Fruit fly (Drosophila melanogaster): ENCODE results near the gene Alg13.

Gene Alg13

DNA sequence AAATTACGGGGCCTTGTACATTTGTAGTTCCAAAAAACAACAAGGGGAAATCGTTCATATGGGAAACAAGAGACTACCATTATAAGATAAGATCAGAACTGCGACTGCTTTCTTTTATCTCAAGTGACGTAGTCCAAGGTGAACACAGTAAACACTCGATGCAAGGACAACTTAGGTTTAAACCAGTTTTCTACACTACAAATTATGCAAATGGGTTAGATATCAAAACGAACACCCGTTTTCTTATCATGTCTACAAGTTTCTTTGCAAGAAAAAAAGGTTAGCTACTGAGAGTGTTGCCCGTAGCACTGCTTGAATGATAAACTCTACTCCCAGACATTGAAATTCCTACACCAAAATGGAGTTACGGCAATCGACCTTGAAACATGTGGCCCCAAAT, 14.2 kb downstream of the Alg13 start (continued):
- TF ChIP-seq D (optimal IDR thresholded peaks at IDR 0.05) = no peak
- peak; percentile 52 for TF ChIP-seq D (GFP tag; optimal IDR thresholded peaks at IDR 0.05)
- no peak for TF ChIP-seq CG5180 (GFP tag; optimal IDR thresholded peaks at IDR 0.05)
- no peak for TF ChIP-seq fd64A (GFP tag; optimal IDR thresholded peaks at IDR 0.05)
- peak; percentile 24 for TF ChIP-seq Sox100B (GFP tag; optimal IDR thresholded peaks at IDR 0.05)
- TF ChIP-seq CG17612 (GFP tag; IDR thresholded peaks at IDR 0.05) = peak; percentile 39; the same call in 1 of the 2 replicates
- peak; percentile 13 for TF ChIP-seq CG9876 (GFP tag; optimal IDR thresholded peaks at IDR 0.05)
- TF ChIP-seq knrl (GFP tag; IDR thresholded peaks at IDR 0.05; ENCODE audit: partially characterized antibody) = no peak
- TF ChIP-seq dmrt99B (tag; optimal IDR thresholded peaks at IDR 0.05) = no peak
- no peak for TF ChIP-seq zen2 (GFP tag; IDR thresholded peaks at IDR 0.05; ENCODE audit: partially characterized antibody)
- no peak for TF ChIP-seq CG2116 (GFP tag; optimal IDR thresholded peaks at IDR 0.05)
- no peak for TF ChIP-seq sc (optimal IDR thresholded peaks at IDR 0.05)
- TF ChIP-seq sc (GFP tag; optimal IDR thresholded peaks at IDR 0.05) = peak; percentile 28
- TF ChIP-seq luna (GFP tag; optimal IDR thresholded peaks at IDR 0.05) = no peak
- TF ChIP-seq TFAM (GFP tag; optimal IDR thresholded peaks at IDR 0.05) = no peak
- no peak for TF ChIP-seq ERR (GFP tag; optimal IDR thresholded peaks at IDR 0.05)
- peak; percentile 68 for TF ChIP-seq CHES-1-like (GFP tag; optimal IDR thresholded peaks at IDR 0.05)
- TF ChIP-seq nerfin-2 (GFP tag; IDR thresholded peaks at IDR 0.05; ENCODE audit: partially characterized antibody) = no peak
- TF ChIP-seq lilli (GFP tag; optimal IDR thresholded peaks at IDR 0.05) = peak; percentile 71
- TF ChIP-seq ttk (GFP tag; IDR thresholded peaks at IDR 0.05) = peak; percentile 73
- TF ChIP-seq stc (GFP tag; IDR thresholded peaks at IDR 0.05) = peak; percentile 72
- TF ChIP-seq dm (GFP tag; optimal IDR thresholded peaks at IDR 0.05) = no peak
- peak; percentile 88 for TF ChIP-seq vvl (GFP tag; IDR thresholded peaks at IDR 0.05)
- no peak for TF ChIP-seq Asciz (GFP tag; optimal IDR thresholded peaks at IDR 0.05)
- no peak for TF ChIP-seq CG4617 (GFP tag; optimal IDR thresholded peaks at IDR 0.05; ENCODE audit: borderline replicate concordance)
- peak; percentile 54 for TF ChIP-seq CG16815 (GFP tag; optimal IDR thresholded peaks at IDR 0.05)
- peak; percentile 50 for TF ChIP-seq Chrac-16 (GFP tag; optimal IDR thresholded peaks at IDR 0.05)
- peak; percentile 77 for TF ChIP-seq CG7839 (tag; optimal IDR thresholded peaks at IDR 0.05)
- TF ChIP-seq CG6689 (GFP tag; IDR thresholded peaks at IDR 0.05) = peak; percentile 87
- peak; percentile 34 for TF ChIP-seq CG11398 (GFP tag; optimal IDR thresholded peaks at IDR 0.05)
- TF ChIP-seq gro (GFP tag; optimal IDR thresholded peaks at IDR 0.05) = peak; percentile 35
- TF ChIP-seq YL-1 (GFP tag; optimal IDR thresholded peaks at IDR 0.05) = no peak
- TF ChIP-seq ac (GFP tag; optimal IDR thresholded peaks at IDR 0.05) = no peak
- peak; percentile 70 for TF ChIP-seq CG15269 (tag; optimal IDR thresholded peaks at IDR 0.05)
- no peak for TF ChIP-seq ham (GFP tag; IDR thresholded peaks at IDR 0.05)
- no peak for TF ChIP-seq Adf1 (GFP tag; IDR thresholded peaks at IDR 0.05)
- TF ChIP-seq CG9932 (GFP tag; IDR thresholded peaks at IDR 0.05) = peak; percentile 74
- peak; percentile 67 for TF ChIP-seq fd96Cb (tag; optimal IDR thresholded peaks at IDR 0.05)
- TF ChIP-seq fd102C (GFP tag; optimal IDR thresholded peaks at IDR 0.05) = no peak
- peak; percentile 2 for TF ChIP-seq Usf (GFP tag; optimal IDR thresholded peaks at IDR 0.05)
- TF ChIP-seq Opbp (GFP tag; IDR thresholded peaks at IDR 0.05; ENCODE audit: partially characterized antibody) = no peak
- no peak for TF ChIP-seq CG13894 (tag; optimal IDR thresholded peaks at IDR 0.05)
- TF ChIP-seq gce (GFP tag; IDR thresholded peaks at IDR 0.05) = peak; percentile 51; the same call in 1 of the 3 replicates
- TF ChIP-seq CG12769 (tag; optimal IDR thresholded peaks at IDR 0.05) = peak; percentile 79
- TF ChIP-seq CG17186 (GFP tag; optimal IDR thresholded peaks at IDR 0.05) = no peak
- TF ChIP-seq HLHmδ (GFP tag; optimal IDR thresholded peaks at IDR 0.05) = no peak
- no peak for TF ChIP-seq odd (GFP tag; optimal IDR thresholded peaks at IDR 0.05)
- peak; percentile 34 for TF ChIP-seq gcm (GFP tag; optimal IDR thresholded peaks at IDR 0.05)
- TF ChIP-seq pnt (GFP tag; optimal IDR thresholded peaks at IDR 0.05) = peak; percentile 78
- 0 out of 2 replicates have a peak, but pooled peaks have one; percentile 16 for TF ChIP-seq CG43689 (GFP tag; IDR thresholded peaks at IDR 0.05)
- no peak for TF ChIP-seq inv (GFP tag; IDR thresholded peaks at IDR 0.05; ENCODE audit: partially characterized antibody)
